Fruit fly (Drosophila melanogaster) whole organism, embryonic: ENCODE data around the gene CG6937.
A peak's percentile ranks its signal among the peaks of the same experiment; 100 is the strongest.

ENCODE experiments used
- Abd-B ChIP-seq: fragments of 200-800 bp; sonication (Bioruptor generic); optimal IDR thresholded peaks from 2 replicates; lab custom pipeline; 2018; ENCODE audit warnings: missing biosample characterization, mild to moderate bottlenecking, missing genetic modification characterization, moderate library complexity
- Adf1 ChIP-seq: fragments of 200-800 bp; sonication (Bioruptor generic); IDR thresholded peaks from 2 replicates; pipeline ENCODE4 v1.3.6; 2022; ENCODE audit warnings: missing biosample characterization, missing genetic modification characterization
- Asciz ChIP-seq: fragments of 200-800 bp; sonication (Bioruptor generic); optimal IDR thresholded peaks from 2 replicates; lab custom pipeline; 2017; ENCODE audit warnings: missing biosample characterization, mild to moderate bottlenecking, missing genetic modification characterization, missing genetic modification reagents
- CG10209 ChIP-seq: fragments of 200-800 bp; sonication (Bioruptor generic); optimal IDR thresholded peaks from 3 replicates; lab custom pipeline; 2017; ENCODE audit warnings: missing biosample characterization, mild to moderate bottlenecking, missing genetic modification characterization, missing genetic modification reagents
- CG10431 ChIP-seq: fragments of 200-800 bp; sonication (Bioruptor generic); optimal IDR thresholded peaks from 3 replicates; lab custom pipeline; 2018; ENCODE audit warnings: missing biosample characterization, mild to moderate bottlenecking, missing genetic modification characterization
- CG10654 ChIP-seq: fragments of 200-800 bp; sonication (Bioruptor generic); optimal IDR thresholded peaks from 2 replicates; lab custom pipeline; 2016; ENCODE audit warnings: missing biosample characterization, missing genetic modification characterization
- CG12071 ChIP-seq: fragments of 200-800 bp; sonication (Bioruptor generic); optimal IDR thresholded peaks from 3 replicates; lab custom pipeline; 2018; ENCODE audit warnings: missing biosample characterization, mild to moderate bottlenecking, missing genetic modification characterization
- CG12104 ChIP-seq: fragments of 200-800 bp; sonication (Bioruptor generic); optimal IDR thresholded peaks from 3 replicates; lab custom pipeline; 2016; ENCODE audit warnings: missing biosample characterization, missing genetic modification characterization
- CG12219 ChIP-seq: fragments of 200-800 bp; sonication (Bioruptor generic); optimal IDR thresholded peaks from 3 replicates; lab custom pipeline; 2018; ENCODE audit warnings: missing biosample characterization, mild to moderate bottlenecking, missing genetic modification characterization
- CG12769 ChIP-seq: fragments of 200-800 bp; sonication (Bioruptor generic); optimal IDR thresholded peaks from 2 replicates; lab custom pipeline; 2019; ENCODE audit warnings: missing biosample characterization, mild to moderate bottlenecking, missing genetic modification characterization, moderate library complexity
- CG12942 ChIP-seq: fragments of 200-800 bp; sonication (Bioruptor generic); optimal IDR thresholded peaks from 3 replicates; lab custom pipeline; 2016; ENCODE audit warnings: missing biosample characterization, missing genetic modification characterization
- CG13894 ChIP-seq: fragments of 200-800 bp; sonication (Bioruptor generic); optimal IDR thresholded peaks from 3 replicates; lab custom pipeline; 2018; ENCODE audit warnings: missing biosample characterization, mild to moderate bottlenecking, missing genetic modification characterization, moderate library complexity
- CG14014 ChIP-seq: fragments of 200-800 bp; sonication (Bioruptor generic); IDR thresholded peaks from 2 replicates; pipeline ENCODE4 v1.3.6; 2022; ENCODE audit warnings: missing biosample characterization, missing genetic modification characterization
- CG16815 ChIP-seq: fragments of 200-800 bp; sonication (Bioruptor generic); optimal IDR thresholded peaks from 3 replicates; lab custom pipeline; 2017; ENCODE audit warnings: missing biosample characterization, mild to moderate bottlenecking, missing genetic modification characterization
- CG17568 ChIP-seq: fragments of 200-800 bp; sonication (Bioruptor generic); optimal IDR thresholded peaks from 2 replicates; lab custom pipeline; 2018; ENCODE audit warnings: missing biosample characterization, mild to moderate bottlenecking, missing genetic modification characterization, moderate library complexity
- CG18764 ChIP-seq: fragments of 200-800 bp; sonication (Bioruptor generic); optimal IDR thresholded peaks from 3 replicates; lab custom pipeline; 2016; ENCODE audit warnings: missing biosample characterization, missing genetic modification characterization
- CG2199 ChIP-seq: fragments of 200-800 bp; sonication (Bioruptor generic); IDR thresholded peaks from 3 replicates; pipeline ENCODE4 v1.3.6; 2022; ENCODE audit warnings: missing biosample characterization, missing genetic modification characterization
- CG2678 ChIP-seq: fragments of 200-800 bp; sonication (Bioruptor generic); optimal IDR thresholded peaks from 3 replicates; lab custom pipeline; 2019; ENCODE audit warnings: missing biosample characterization, mild to moderate bottlenecking, missing genetic modification characterization, moderate library complexity
- CG31365 ChIP-seq: fragments of 200-800 bp; sonication (Bioruptor generic); optimal IDR thresholded peaks from 2 replicates; lab custom pipeline; 2018; ENCODE audit warnings: missing biosample characterization, mild to moderate bottlenecking, missing genetic modification characterization
- CG3407 ChIP-seq: fragments of 200-800 bp; sonication (Bioruptor generic); optimal IDR thresholded peaks from 2 replicates; lab custom pipeline; 2018; ENCODE audit warnings: missing biosample characterization, mild to moderate bottlenecking, missing genetic modification characterization
- CG3995 ChIP-seq: fragments of 200-800 bp; sonication (Bioruptor generic); optimal IDR thresholded peaks from 3 replicates; lab custom pipeline; 2016; ENCODE audit warnings: missing biosample characterization, missing genetic modification characterization
- CG43689 ChIP-seq: fragments of 200-800 bp; sonication (Bioruptor generic); IDR thresholded peaks from 2 replicates; pipeline ENCODE4 v1.3.6; 2022; ENCODE audit warnings: missing biosample characterization, missing genetic modification characterization
- CG7357 ChIP-seq: fragments of 200-800 bp; sonication (Bioruptor generic); IDR thresholded peaks from 3 replicates; pipeline ENCODE4 v1.3.6; 2022; ENCODE audit warnings: missing biosample characterization, missing genetic modification characterization
- CG8388 ChIP-seq: fragments of 200-800 bp; sonication (Bioruptor generic); optimal IDR thresholded peaks from 2 replicates; lab custom pipeline; 2019; ENCODE audit warnings: missing biosample characterization, mild to moderate bottlenecking, missing genetic modification characterization, moderate library complexity
- Dad ChIP-seq: fragments of 200-800 bp; sonication (Bioruptor generic); optimal IDR thresholded peaks from 3 replicates; lab custom pipeline; 2016; ENCODE audit warnings: missing biosample characterization, missing genetic modification characterization
- Dip2 ChIP-seq: fragments of 200-800 bp; sonication (Bioruptor generic); IDR thresholded peaks from 2 replicates; pipeline ENCODE4 v1.3.6; 2022; ENCODE audit warnings: missing biosample characterization, missing genetic modification characterization
- Gsc ChIP-seq: fragments of 200-800 bp; sonication (Bioruptor generic); IDR thresholded peaks from 2 replicates; pipeline ENCODE4 v1.3.6; 2022; ENCODE audit warnings: missing biosample characterization, missing genetic modification characterization
- HLH4C ChIP-seq: fragments of 200-800 bp; sonication (Bioruptor generic); IDR thresholded peaks from 3 replicates; pipeline ENCODE4 v1.3.6; 2022; ENCODE audit warnings: missing biosample characterization, missing genetic modification characterization; ENCODE audit not compliant: partially characterized antibody
- Hr78 ChIP-seq, 2 experiments: fragments of 200-800 bp in 1 of 2; fragments of >200 bp in 1 of 2; sonication (Bioruptor generic) in 1 of 2; optimal IDR thresholded peaks; 2 replicates each; lab custom pipeline; 2017 to 2019; ENCODE audit warnings: missing biosample characterization in 2 of 2, missing genetic modification characterization in 2 of 2, mild to moderate bottlenecking in 1 of 2, moderate library complexity in 1 of 2
- Med ChIP-seq: fragments of 200-800 bp; sonication (Bioruptor generic); peaks from one replicate; lab custom pipeline; 2016; ENCODE audit warnings: missing biosample characterization, missing genetic modification characterization, mild to moderate bottlenecking, inconsistent platforms, moderate library complexity
- Spps ChIP-seq: fragments of 200-800 bp; sonication (Bioruptor generic); optimal IDR thresholded peaks from 2 replicates; lab custom pipeline; 2018; ENCODE audit warnings: missing biosample characterization, mild to moderate bottlenecking, missing genetic modification characterization
- Trl ChIP-seq, 3 experiments: fragments of >200 bp in 2 of 3; fragments of 200-800 bp in 1 of 3; sonication (Bioruptor generic) in 1 of 3; optimal IDR thresholded peaks; 2 replicates in 1 of 3; 3 replicates in 2 of 3; lab custom pipeline; 2016 to 2017; ENCODE audit warnings: missing biosample characterization in 1 of 3, missing genetic modification characterization in 1 of 3
- bbx ChIP-seq: fragments of 200-800 bp; sonication (Bioruptor generic); IDR thresholded peaks from 2 replicates; pipeline ENCODE4 v1.3.6; 2022; ENCODE audit warnings: missing biosample characterization, missing genetic modification characterization; ENCODE audit not compliant: partially characterized antibody
- chinmo ChIP-seq: fragments of 200-800 bp; sonication (Bioruptor generic); IDR thresholded peaks from 4 replicates; pipeline ENCODE4 v1.3.6; 2022; ENCODE audit warnings: missing biosample characterization, missing genetic modification characterization; ENCODE audit not compliant: partially characterized antibody
- fd102C ChIP-seq: fragments of 200-800 bp; sonication (Bioruptor generic); optimal IDR thresholded peaks from 2 replicates; lab custom pipeline; 2018; ENCODE audit warnings: missing biosample characterization, mild to moderate bottlenecking, missing genetic modification characterization, moderate library complexity
- hbn ChIP-seq: fragments of 200-800 bp; sonication (Bioruptor generic); IDR thresholded peaks from 2 replicates; pipeline ENCODE4 v1.3.6; 2022; ENCODE audit warnings: missing biosample characterization, missing genetic modification characterization; ENCODE audit not compliant: partially characterized antibody
- inv ChIP-seq: fragments of 200-800 bp; sonication (Bioruptor generic); IDR thresholded peaks from 2 replicates; pipeline ENCODE4 v1.3.6; 2022; ENCODE audit warnings: missing biosample characterization, missing genetic modification characterization; ENCODE audit not compliant: partially characterized antibody
- luna ChIP-seq: fragments of 200-800 bp; sonication (Bioruptor generic); optimal IDR thresholded peaks from 2 replicates; lab custom pipeline; 2016; ENCODE audit warnings: missing biosample characterization, missing genetic modification characterization
- odd ChIP-seq: fragments of 200-800 bp; sonication (Bioruptor generic); optimal IDR thresholded peaks from 2 replicates; lab custom pipeline; 2017; ENCODE audit warnings: missing biosample characterization, mild to moderate bottlenecking, missing genetic modification characterization
- ranshi ChIP-seq: fragments of 200-800 bp; sonication (Bioruptor generic); IDR thresholded peaks from 2 replicates; pipeline ENCODE4 v1.3.6; 2022; ENCODE audit warnings: missing biosample characterization, missing genetic modification characterization
- rib ChIP-seq: fragments of 200-800 bp; sonication (Bioruptor generic); IDR thresholded peaks from 2 replicates; pipeline ENCODE4 v1.3.6; 2022; ENCODE audit warnings: missing biosample characterization, missing genetic modification characterization
- sd ChIP-seq: fragments of 200-800 bp; sonication (Bioruptor generic); optimal IDR thresholded peaks from 3 replicates; lab custom pipeline; 2018; ENCODE audit warnings: missing biosample characterization, mild to moderate bottlenecking, missing genetic modification characterization, moderate library complexity
- sens-2 ChIP-seq: fragments of 200-800 bp; sonication (Bioruptor generic); IDR thresholded peaks from 2 replicates; pipeline ENCODE4 v1.3.6; 2022; ENCODE audit warnings: missing biosample characterization, missing genetic modification characterization
- ttk ChIP-seq: fragments of 200-800 bp; sonication (Bioruptor generic); IDR thresholded peaks from 2 replicates; pipeline ENCODE4 v2.1.2; 2022; ENCODE audit warnings: missing biosample characterization, missing genetic modification characterization
- twi ChIP-seq: fragments of 200-800 bp; optimal IDR thresholded peaks from 2 replicates; lab custom pipeline; 2019; ENCODE audit warnings: missing biosample characterization, mild to moderate bottlenecking, missing genetic modification characterization, moderate library complexity
- wdn ChIP-seq: fragments of 200-800 bp; sonication (Bioruptor generic); IDR thresholded peaks from 2 replicates; pipeline ENCODE4 v1.3.6; 2022; ENCODE audit warnings: missing biosample characterization, missing genetic modification characterization

The CG6937 gene

dm6 chr3R:22568508-22568907 lies 16.1 kb upstream of the CG6937 start:
- peak; percentile 60 for TF ChIP-seq CG13894 (tag; lab: Kevin White, UChicago)
- peak; percentile 77 for TF ChIP-seq CG12769 (tag; lab: Kevin White, UChicago)
- TF ChIP-seq Med (GFP tag; lab: Kevin White, UChicago) = peak; percentile 24
- TF ChIP-seq sd (tag; lab: Kevin White, UChicago) = peak; percentile 78
- no peak for TF ChIP-seq CG2199

DNA sequence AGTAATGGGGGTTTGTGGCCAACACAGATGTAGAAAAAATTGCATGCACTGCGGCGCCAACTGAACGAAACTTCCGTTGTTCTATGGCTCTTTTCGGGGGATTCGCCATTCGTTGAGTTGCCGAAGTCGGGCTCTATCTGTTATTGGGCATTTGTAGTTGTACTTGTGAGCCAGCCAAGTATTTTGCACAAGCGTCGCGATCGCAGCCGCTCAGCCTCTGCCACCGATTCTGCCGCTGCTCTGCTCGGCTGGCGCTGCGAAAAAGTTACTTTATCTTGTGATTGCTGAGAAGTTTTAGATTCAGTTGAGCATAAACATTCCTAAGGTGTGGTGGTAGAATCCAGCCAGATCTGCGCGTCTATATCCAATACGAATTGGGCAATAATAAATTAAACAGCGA lies 14.7 kb upstream of the CG6937 start, which contains the start of gene CG33110:
Gene CG33110, plus strand, starts transcription at position 301 of the 400 bp plus-strand sequence.
- TF ChIP-seq Trl (optimal IDR thresholded peaks at IDR 0.05; lab: Kevin White, UChicago) (no peak), Trl (GFP tag; optimal IDR thresholded peaks at IDR 0.05; lab: Kevin White, UChicago) (no peak), sd (tag; lab: Kevin White, UChicago) (peak; percentile 27), Adf1 (GFP tag; lab: Robert Waterston, UW) (peak; percentile 64), chinmo (peak; percentile 90; the same call in 3 of the 4 replicates)

DNA sequence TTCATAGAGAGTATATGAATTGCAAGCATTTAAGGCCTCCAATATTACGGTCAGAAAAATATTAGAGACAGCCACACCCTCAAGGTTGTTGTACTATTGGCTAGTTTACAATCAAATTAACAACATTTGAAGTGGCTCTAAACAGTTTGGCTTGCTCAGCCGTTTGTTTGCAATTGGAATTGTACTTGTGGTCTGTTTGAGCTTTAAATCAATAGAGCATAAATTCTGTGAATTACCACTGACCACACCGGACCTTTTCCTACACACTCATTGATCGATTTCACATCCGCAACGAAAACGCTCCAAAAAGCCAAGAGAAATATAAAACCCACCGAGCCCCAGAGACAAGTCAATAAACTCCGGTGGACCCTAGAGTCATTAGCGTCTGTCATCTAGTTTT lies 11.0 kb upstream of the CG6937 start:
- TF ChIP-seq bbx = no peak
- no peak for TF ChIP-seq fd102C (GFP tag; lab: Kevin White, UChicago)
- no peak for TF ChIP-seq CG18764
- TF ChIP-seq ttk (GFP tag; lab: Robert Waterston, UW) = no peak
- peak; percentile 8 for TF ChIP-seq odd (GFP tag; lab: Kevin White, UChicago)
- TF ChIP-seq CG17568 (GFP tag; lab: Kevin White, UChicago) = no peak
- TF ChIP-seq CG14014 (GFP tag; lab: Robert Waterston, UW) = peak; percentile 41; the same call in 1 of the 2 replicates
- TF ChIP-seq HLH4C (GFP tag; lab: Robert Waterston, UW) = no peak
- TF ChIP-seq Spps (tag; lab: Kevin White, UChicago) = no peak
- no peak for TF ChIP-seq Dad (GFP tag; lab: Kevin White, UChicago)
- no peak for TF ChIP-seq CG43689
- TF ChIP-seq CG16815 (GFP tag; lab: Kevin White, UChicago) = no peak
- peak; percentile 38 for TF ChIP-seq CG12219 (GFP tag; lab: Kevin White, UChicago)
- peak; percentile 44 for TF ChIP-seq CG2678 (tag; lab: Kevin White, UChicago)
- no peak for TF ChIP-seq wdn (GFP tag; lab: Robert Waterston, UW)
- no peak for TF ChIP-seq CG7357 (GFP tag; lab: Robert Waterston, UW)
- TF ChIP-seq Hr78 (GFP tag; optimal IDR thresholded peaks at IDR 0.05; lab: Kevin White, UChicago) = peak in 1 of 2 experiments; percentile 7
- TF ChIP-seq Asciz (GFP tag; lab: Kevin White, UChicago) = peak; percentile 56
- TF ChIP-seq CG12942 (GFP tag; lab: Kevin White, UChicago) = no peak
- TF ChIP-seq Gsc (GFP tag; lab: Robert Waterston, UW) = no peak
- no peak for TF ChIP-seq luna (GFP tag; lab: Kevin White, UChicago)
- no peak for TF ChIP-seq CG12104 (GFP tag; lab: Kevin White, UChicago)
- TF ChIP-seq CG10431 (GFP tag; lab: Kevin White, UChicago) = peak; percentile 47
- TF ChIP-seq CG3407 (GFP tag; lab: Kevin White, UChicago) = no peak
- TF ChIP-seq CG3995 = no peak
- no peak for TF ChIP-seq CG10654 (GFP tag; lab: Kevin White, UChicago)
- TF ChIP-seq hbn (GFP tag; lab: Robert Waterston, UW) = no peak
- TF ChIP-seq CG10209 (GFP tag; lab: Kevin White, UChicago) = peak; percentile 22
- TF ChIP-seq CG12769 (tag; lab: Kevin White, UChicago) = peak; percentile 6
- no peak for TF ChIP-seq Dip2
- TF ChIP-seq twi = no peak
- TF ChIP-seq Abd-B (GFP tag; lab: Kevin White, UChicago) = no peak
- no peak for TF ChIP-seq CG8388 (GFP tag; lab: Kevin White, UChicago)
- TF ChIP-seq CG12071 = no peak
- TF ChIP-seq sens-2 (GFP tag; lab: Robert Waterston, UW) = no peak
- no peak for TF ChIP-seq ranshi
- no peak for TF ChIP-seq CG31365 (tag; lab: Kevin White, UChicago)
- no peak for TF ChIP-seq inv
- no peak for TF ChIP-seq rib (GFP tag; lab: Robert Waterston, UW)
